Worm (Caenorhabditis elegans): ENCODE data around the gene T13H10.2.
A peak's percentile ranks its signal among the peaks of the same experiment; 100 is the strongest.

The T13H10.2 gene

ce11 chrIV:10009536-10009935 lies 45.5 kb downstream of the T13H10.2 start, which contains the start of gene magu-4:
magu-4 (plus strand) TSS chrIV:10009753.
- no peak for TF ChIP-seq fos-1 (tag; optimal IDR thresholded peaks at IDR 0.05)
- no peak for TF ChIP-seq R02D3.7 (tag; optimal IDR thresholded peaks at IDR 0.05)
- TF ChIP-seq ama-1 (optimal IDR thresholded peaks at IDR 0.05) = no peak
- TF ChIP-seq nhr-237 (tag; optimal IDR thresholded peaks at IDR 0.05) = no peak
- TF ChIP-seq sma-9 (GFP tag; optimal IDR thresholded peaks at IDR 0.05) = no peak
- TF ChIP-seq sma-9 (tag; optimal IDR thresholded peaks at IDR 0.05) = no peak
- TF ChIP-seq sma-3 (GFP tag; optimal IDR thresholded peaks at IDR 0.05) = no peak
- TF ChIP-seq nhr-25 (tag; optimal IDR thresholded peaks at IDR 0.05) = peak; percentile 17
